Worm (Caenorhabditis elegans): ENCODE data around the gene C25B8.8.

DNA sequence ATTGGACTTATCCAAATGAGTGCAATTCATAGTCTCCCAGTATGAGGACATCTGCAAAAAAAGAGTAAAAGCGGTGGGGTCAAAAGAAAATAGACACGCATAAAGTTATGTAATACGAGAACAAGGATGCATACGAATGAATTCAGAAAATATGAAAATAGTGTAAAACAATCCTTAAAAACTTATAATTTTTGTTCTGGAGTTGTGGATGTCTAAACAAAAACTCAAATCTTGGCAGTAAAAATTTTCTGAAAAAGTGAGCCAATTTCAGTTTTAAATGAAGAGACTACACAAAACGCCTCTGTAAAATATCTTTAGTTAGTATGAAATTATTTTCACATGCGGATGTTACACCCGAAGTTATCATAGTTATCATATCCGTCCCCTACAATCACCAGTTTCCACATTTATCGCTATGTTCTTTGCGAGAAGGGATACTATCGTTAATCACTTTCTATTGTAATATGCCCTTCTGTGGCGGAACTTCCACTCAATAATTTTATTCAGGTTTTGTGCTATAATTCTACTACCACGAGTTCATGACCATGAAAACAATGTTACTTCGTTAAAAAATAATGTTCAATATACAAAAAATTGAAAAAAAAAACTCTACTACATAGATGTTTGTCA is 30.9 kb downstream of the C25B8.8 start, which contains the start of gene nhr-120:
- TF ChIP-seq ztf-29 (GFP tag; IDR thresholded peaks at IDR 0.05): no peak
- no peak for TF ChIP-seq ref-1 (GFP tag; conservative IDR thresholded peaks at IDR 0.05)
- TF ChIP-seq tab-1 (GFP tag; IDR thresholded peaks at IDR 0.05): no peak
- TF ChIP-seq med-1 (GFP tag; optimal IDR thresholded peaks at IDR 0.05; ENCODE audit: insufficient read depth): no peak
- no peak for TF ChIP-seq klf-2 (GFP tag; conservative IDR thresholded peaks at IDR 0.05)
